Worm (Caenorhabditis elegans): ENCODE results near the gene cut-3.

The cut-3 gene

DNA sequence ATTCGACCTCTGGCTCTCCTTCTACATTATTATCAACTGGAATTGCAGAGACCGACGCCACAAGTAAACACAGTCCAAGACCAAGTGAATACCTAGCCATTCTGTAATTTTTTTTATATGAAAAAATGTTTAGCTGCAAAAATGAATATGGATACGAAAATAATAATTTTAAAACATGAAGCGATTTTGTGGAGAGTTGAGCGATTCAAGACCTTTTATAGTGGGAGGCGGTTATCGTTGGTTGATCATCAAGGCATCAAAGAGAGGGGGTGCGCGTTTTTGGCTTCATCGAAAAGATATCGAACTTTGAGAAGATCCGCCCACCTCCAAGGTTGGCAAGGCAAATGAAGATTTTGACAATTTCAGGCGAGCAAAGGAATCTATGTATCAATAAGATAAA, at the start of gene cut-3:
TSS of gene cut-3 (minus strand) at position 101 of the 400 bp plus-strand sequence.
- no peak for TF ChIP-seq F10B5.3 (tag; optimal IDR thresholded peaks at IDR 0.05)
- TF ChIP-seq jun-1 (tag; optimal IDR thresholded peaks at IDR 0.05) = no peak
- TF ChIP-seq R02D3.7 (tag; optimal IDR thresholded peaks at IDR 0.05) = no peak
- no peak for TF ChIP-seq dve-1 (tag; optimal IDR thresholded peaks at IDR 0.05; ENCODE audit: insufficient read depth)
- no peak for TF ChIP-seq F26F4.8 (GFP tag; conservative IDR thresholded peaks at IDR 0.05)
- TF ChIP-seq snpc-1.2 (GFP tag; IDR thresholded peaks at IDR 0.05) = no peak
- no peak for TF ChIP-seq nhr-25 (tag; optimal IDR thresholded peaks at IDR 0.05; ENCODE audit: borderline replicate concordance, insufficient read depth)
- no peak for TF ChIP-seq egl-43 (GFP tag; IDR thresholded peaks at IDR 0.05)
- TF ChIP-seq F49E8.2 (tag; optimal IDR thresholded peaks at IDR 0.05; ENCODE audit: borderline replicate concordance) = no peak
- TF ChIP-seq dmd-6 (GFP tag; IDR thresholded peaks at IDR 0.05) = no peak
- TF ChIP-seq fos-1 (tag; optimal IDR thresholded peaks at IDR 0.05) = no peak
- TF ChIP-seq lin-1 (GFP tag; IDR thresholded peaks at IDR 0.05) = no peak

DNA sequence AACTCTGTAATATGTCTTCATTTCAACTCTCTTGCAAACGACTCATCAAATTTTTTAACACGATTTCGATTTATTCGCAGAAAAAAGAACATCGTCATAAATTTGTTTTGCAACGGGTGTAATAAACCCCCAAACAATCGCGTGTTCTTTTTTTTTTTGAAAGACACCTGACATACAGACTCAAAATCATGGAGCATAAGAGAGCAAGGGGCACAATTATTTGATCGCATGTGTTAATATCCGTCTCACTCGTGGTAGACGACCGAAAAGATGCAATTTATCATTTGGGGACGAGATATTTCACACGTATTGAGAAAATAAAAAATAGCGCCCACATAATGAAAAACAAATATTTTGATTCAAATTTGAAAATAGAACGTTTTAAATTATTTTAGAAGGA, 49.6 kb upstream of the cut-3 start:
- TF ChIP-seq Y48G9A.11 (GFP tag; IDR thresholded peaks at IDR 0.05) (no peak), ctbp-1 (GFP tag; IDR thresholded peaks at IDR 0.05) (no peak), nhr-237 (tag; optimal IDR thresholded peaks at IDR 0.05) (no peak), ceh-82 (tag; optimal IDR thresholded peaks at IDR 0.05) (no peak), fos-1 (tag; optimal IDR thresholded peaks at IDR 0.05) (no peak), saeg-2 (GFP tag; IDR thresholded peaks at IDR 0.05) (no peak), hlh-30 (tag; optimal IDR thresholded peaks at IDR 0.05; ENCODE audit: insufficient read depth) (peak; percentile 45), nhr-48 (tag; optimal IDR thresholded peaks at IDR 0.05) (no peak), dmd-9 (GFP tag; IDR thresholded peaks at IDR 0.05) (no peak), attf-4 (tag; optimal IDR thresholded peaks at IDR 0.05) (no peak), tag-97 (GFP tag; IDR thresholded peaks at IDR 0.05) (no peak), ceh-28 (tag; optimal IDR thresholded peaks at IDR 0.05) (no peak), nhr-111 (GFP tag; optimal IDR thresholded peaks at IDR 0.05) (no peak), ztf-11 (tag; optimal IDR thresholded peaks at IDR 0.05) (no peak), zag-1 (tag; optimal IDR thresholded peaks at IDR 0.05) (no peak), hif-1 (tag; optimal IDR thresholded peaks at IDR 0.05) (peak in 1 of 2 experiments; percentile 0), hlh-11 (tag; optimal IDR thresholded peaks at IDR 0.05) (peak; percentile 29), snpc-1.2 (GFP tag; IDR thresholded peaks at IDR 0.05) (no peak), skn-1 (tag; optimal IDR thresholded peaks at IDR 0.05) (no peak), zfp-2 (tag; optimal IDR thresholded peaks at IDR 0.05) (no peak), gei-8 (GFP tag; optimal IDR thresholded peaks at IDR 0.05) (no peak), daf-16 (GFP tag; optimal IDR thresholded peaks at IDR 0.05) (peak in 1 of 2 experiments; percentile 65), daf-16 (tag; optimal IDR thresholded peaks at IDR 0.05) (no peak)

DNA sequence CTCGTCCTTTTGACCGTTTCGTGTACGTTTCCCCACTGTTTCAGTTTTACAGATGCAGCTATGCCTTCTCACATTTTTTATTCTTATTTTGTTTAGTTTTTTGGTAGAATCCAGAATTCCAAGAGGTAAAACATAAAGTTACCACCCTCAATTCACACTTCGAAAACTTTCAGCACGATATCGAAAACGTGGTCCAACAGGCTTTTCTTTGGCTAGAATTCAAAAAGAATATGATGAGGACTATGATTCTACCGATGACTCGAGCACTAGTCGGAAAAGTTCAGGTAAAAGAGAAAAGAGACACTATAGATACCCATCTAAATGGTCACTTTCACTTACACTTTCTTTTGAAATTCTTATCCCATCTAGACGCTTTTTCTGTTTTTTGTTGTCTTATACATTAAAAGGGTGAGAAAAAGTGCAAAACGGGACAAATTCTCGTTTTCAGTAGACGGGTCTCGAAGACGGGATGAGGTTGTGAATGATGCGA, 47.6 kb upstream of the cut-3 start, which contains the start of gene M05D6.9:
TSS of gene M05D6.9 (plus strand) at position 51 of the 490 bp plus-strand sequence.
- peak in 1 of 2 experiments; percentile 80 for TF ChIP-seq unc-62 (GFP tag; optimal IDR thresholded peaks at IDR 0.05 in 1 of 2)
- TF ChIP-seq unc-62 (tag; optimal IDR thresholded peaks at IDR 0.05) = no peak
- no peak for TF ChIP-seq hlh-11 (tag; optimal IDR thresholded peaks at IDR 0.05)
- no peak for TF ChIP-seq dmd-9 (GFP tag; IDR thresholded peaks at IDR 0.05)

DNA sequence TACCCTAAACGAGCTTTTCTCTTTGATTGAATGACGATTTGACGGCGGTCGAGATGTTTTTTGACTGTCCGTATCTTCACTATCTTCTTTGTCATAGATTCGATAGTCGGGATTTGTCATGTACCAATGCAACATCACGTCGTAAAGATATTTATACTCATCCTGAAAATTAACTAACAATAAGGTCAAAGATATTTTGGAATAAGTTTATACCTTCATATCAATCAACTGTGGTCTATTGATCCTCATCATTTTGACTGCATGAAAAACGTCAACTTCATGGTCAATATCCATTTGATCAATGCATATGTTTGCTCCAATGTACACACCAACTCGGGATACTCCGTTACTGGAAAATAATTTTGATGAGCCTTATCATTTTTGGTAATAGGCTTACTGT, 41.5 kb upstream of the cut-3 start:
- TF ChIP-seq F10B5.3 (tag; optimal IDR thresholded peaks at IDR 0.05) = no peak
- TF ChIP-seq aha-1 (tag) = peak; percentile 53
- TF ChIP-seq php-3 (GFP tag; IDR thresholded peaks at IDR 0.05) = no peak
- TF ChIP-seq dmd-6 (GFP tag; IDR thresholded peaks at IDR 0.05) = no peak
- TF ChIP-seq dmd-9 (GFP tag; IDR thresholded peaks at IDR 0.05) = no peak
- peak in 1 of 2 experiments; percentile 63 for TF ChIP-seq unc-62 (GFP tag; optimal IDR thresholded peaks at IDR 0.05 in 1 of 2)
- TF ChIP-seq unc-62 (tag; optimal IDR thresholded peaks at IDR 0.05) = no peak
- no peak for TF ChIP-seq ctbp-1 (GFP tag; IDR thresholded peaks at IDR 0.05)
- TF ChIP-seq ztf-11 (tag; optimal IDR thresholded peaks at IDR 0.05) = no peak
- no peak for TF ChIP-seq egl-27 (tag; optimal IDR thresholded peaks at IDR 0.05)
- TF ChIP-seq dpl-1 (GFP tag; optimal IDR thresholded peaks at IDR 0.05) = no peak
- no peak for TF ChIP-seq cey-2 (tag; optimal IDR thresholded peaks at IDR 0.05; ENCODE audit: borderline replicate concordance, insufficient read depth)
- TF ChIP-seq zfp-2 (tag; optimal IDR thresholded peaks at IDR 0.05) = no peak
- TF ChIP-seq tra-1 (GFP tag; IDR thresholded peaks at IDR 0.05) = no peak
- TF ChIP-seq mes-2 (tag; optimal IDR thresholded peaks at IDR 0.05; ENCODE audit: poor library complexity, severe bottlenecking) = no peak
- no peak for TF ChIP-seq daf-16 (GFP tag; optimal IDR thresholded peaks at IDR 0.05)
- no peak for TF ChIP-seq daf-16 (tag; optimal IDR thresholded peaks at IDR 0.05)
- TF ChIP-seq lsy-2 (tag; optimal IDR thresholded peaks at IDR 0.05) = no peak

Data from whole organism, L4 larva.